1 fruit fly cellular context compared by ENCODE assay signal in genomic region chr3R:7074297-7075114, dm6.
A peak's percentile ranks its signal among the peaks of the same experiment; 100 is the strongest.
TF ChIP-seq lines count a peak whose summit lies in the region.

Gene Ufl1, minus strand, starts transcription at chr3R:7074452.
Gene CG1943, plus strand, starts transcription at chr3R:7074859.

TF ChIP-seq in whole organism, embryonic, 481 proteins besides CTCF, POLR2A, EP300 and RAD21 (continued from another document):
- no peak for TF ChIP-seq CG2199 (GFP tag; IDR thresholded peaks at IDR 0.05; lab: Robert Waterston, UW)
- peak; percentile 2 for TF ChIP-seq ATbp (GFP tag; optimal IDR thresholded peaks at IDR 0.05; lab: Kevin White, UChicago)
- no peak for TF ChIP-seq CG12236 (GFP tag; optimal IDR thresholded peaks at IDR 0.05; lab: Kevin White, UChicago)
- no peak for TF ChIP-seq ara (GFP tag; IDR thresholded peaks at IDR 0.05; lab: Robert Waterston, UW)
- TF ChIP-seq pros (GFP tag; optimal IDR thresholded peaks at IDR 0.05; lab: Kevin White, UChicago) = peak; percentile 74
- no peak for TF ChIP-seq seq (GFP tag; IDR thresholded peaks at IDR 0.05; lab: Robert Waterston, UW)
- peak; percentile 71 for TF ChIP-seq CG10267 (tag; optimal IDR thresholded peaks at IDR 0.05; lab: Kevin White, UChicago)
- TF ChIP-seq crc (GFP tag; optimal IDR thresholded peaks at IDR 0.05; lab: Kevin White, UChicago) = no peak
- TF ChIP-seq Hr3 (GFP tag; optimal IDR thresholded peaks at IDR 0.05; lab: Kevin White, UChicago) = no peak
- no peak for TF ChIP-seq caup (GFP tag; optimal IDR thresholded peaks at IDR 0.05; lab: Kevin White, UChicago; ENCODE audit: severe bottlenecking)
- TF ChIP-seq CG4820 (GFP tag; optimal IDR thresholded peaks at IDR 0.05; lab: Kevin White, UChicago) = no peak
- TF ChIP-seq jing (GFP tag; optimal IDR thresholded peaks at IDR 0.05; lab: Kevin White, UChicago) = no peak
- TF ChIP-seq Spps (tag; optimal IDR thresholded peaks at IDR 0.05; lab: Kevin White, UChicago) = peak; percentile 13
- TF ChIP-seq CG8944 (GFP tag; optimal IDR thresholded peaks at IDR 0.05; lab: Kevin White, UChicago) = no peak
- TF ChIP-seq sens-2 (GFP tag; IDR thresholded peaks at IDR 0.05; lab: Robert Waterston, UW) = no peak
- TF ChIP-seq Ets97D (GFP tag; optimal IDR thresholded peaks at IDR 0.05; lab: Kevin White, UChicago) = peak; percentile 60
- TF ChIP-seq CG11504 (tag; optimal IDR thresholded peaks at IDR 0.05; lab: Kevin White, UChicago) = peak; percentile 21
- no peak for TF ChIP-seq Rx (GFP tag; IDR thresholded peaks at IDR 0.05; lab: Robert Waterston, UW)
- no peak for TF ChIP-seq esg (GFP tag; conservative IDR thresholded peaks at IDR 0.05; lab: Robert Waterston, UW)
- peak; percentile 1 for TF ChIP-seq fd64A (GFP tag; optimal IDR thresholded peaks at IDR 0.05; lab: Kevin White, UChicago)
- no peak for TF ChIP-seq gsb-n (tag; optimal IDR thresholded peaks at IDR 0.05; lab: Kevin White, UChicago)
- no peak for TF ChIP-seq sqz (GFP tag; optimal IDR thresholded peaks at IDR 0.05; lab: Kevin White, UChicago)
- peak; percentile 21 for TF ChIP-seq phol (tag; optimal IDR thresholded peaks at IDR 0.05; lab: Kevin White, UChicago)
- no peak for TF ChIP-seq chm (GFP tag; IDR thresholded peaks at IDR 0.05; lab: Robert Waterston, UW)
- no peak for TF ChIP-seq CG16779 (GFP tag; IDR thresholded peaks at IDR 0.05; lab: Robert Waterston, UW)
- TF ChIP-seq h (optimal IDR thresholded peaks at IDR 0.05; lab: Kevin White, UChicago) = no peak
- no peak for TF ChIP-seq CG10979 (tag; optimal IDR thresholded peaks at IDR 0.05; lab: Kevin White, UChicago)
- no peak for TF ChIP-seq HLH3B (GFP tag; IDR thresholded peaks at IDR 0.05; lab: Robert Waterston, UW)
- no peak for TF ChIP-seq ato (GFP tag; IDR thresholded peaks at IDR 0.05; lab: Robert Waterston, UW; ENCODE audit: partially characterized antibody)
- TF ChIP-seq CG15601 (tag; optimal IDR thresholded peaks at IDR 0.05; lab: Kevin White, UChicago) = peak; percentile 96
- no peak for TF ChIP-seq vfl (GFP tag; optimal IDR thresholded peaks at IDR 0.05; lab: Kevin White, UChicago)
- peak; percentile 25 for TF ChIP-seq CG30403 (GFP tag; optimal IDR thresholded peaks at IDR 0.05; lab: Kevin White, UChicago)
- peak; percentile 5 for TF ChIP-seq wek (GFP tag; optimal IDR thresholded peaks at IDR 0.05; lab: Kevin White, UChicago)
- TF ChIP-seq dpn (GFP tag; optimal IDR thresholded peaks at IDR 0.05; lab: Kevin White, UChicago) = peak in 1 of 2 experiments; percentile 12
- peak; percentile 36 for TF ChIP-seq CG33213 (GFP tag; optimal IDR thresholded peaks at IDR 0.05; lab: Kevin White, UChicago)
- TF ChIP-seq MTF-1 (GFP tag; optimal IDR thresholded peaks at IDR 0.05; lab: Kevin White, UChicago; ENCODE audit: borderline replicate concordance) = no peak
- TF ChIP-seq CG1792 (GFP tag; optimal IDR thresholded peaks at IDR 0.05; lab: Kevin White, UChicago) = no peak
- no peak for TF ChIP-seq CG34224 (GFP tag; IDR thresholded peaks at IDR 0.05; lab: Robert Waterston, UW; ENCODE audit: partially characterized antibody)
- TF ChIP-seq grn (GFP tag; optimal IDR thresholded peaks at IDR 0.05; lab: Kevin White, UChicago) = peak; percentile 98
